Worm (Caenorhabditis elegans) whole organism, young adult: Measurements from ENCODE around the gene ttr-29.
A peak's percentile ranks its signal among the peaks of the same experiment; 100 is the strongest.

Source experiments
- B0261.1 ChIP-seq: sonication (generic microtip); optimal IDR thresholded peaks from 2 replicates; lab custom pipeline; 2016; ENCODE audit warnings: mild to moderate bottlenecking, missing genetic modification characterization, moderate library complexity, missing compliant biosample characterization
- C17E4.6 ChIP-seq: fragments of 200-800 bp; sonication (Bioruptor generic); IDR thresholded peaks from 2 replicates; pipeline ENCODE4 v1.3.6; 2022; ENCODE audit warnings: missing genetic modification reagents, missing genetic modification characterization, missing compliant biosample characterization
- F23B12.7 ChIP-seq: sonication (generic microtip); optimal IDR thresholded peaks from 2 replicates; lab custom pipeline; 2017; ENCODE audit warnings: missing genetic modification characterization, mild to moderate bottlenecking, missing compliant biosample characterization, antibody characterized with exemption, moderate library complexity; ENCODE audit not compliant: insufficient read depth
- F49E8.2 ChIP-seq: sonication (generic microtip); optimal IDR thresholded peaks from 3 replicates; lab custom pipeline; 2017; ENCODE audit warnings: missing genetic modification characterization, mild to moderate bottlenecking, missing compliant biosample characterization, antibody characterized with exemption, moderate library complexity; ENCODE audit not compliant: insufficient read depth
- K12H6.12 ChIP-seq: fragments of 200-800 bp; sonication (Bioruptor generic); optimal IDR thresholded peaks from 2 replicates; lab custom pipeline; 2018; ENCODE audit warnings: mild to moderate bottlenecking, missing genetic modification characterization, missing compliant biosample characterization
- T07F8.4 ChIP-seq: sonication (generic microtip); optimal IDR thresholded peaks from 2 replicates; lab custom pipeline; 2016; ENCODE audit warnings: mild to moderate bottlenecking, missing genetic modification characterization, moderate library complexity, missing compliant biosample characterization
- Y53F4B.3 ChIP-seq: fragments of 200-800 bp; sonication (Bioruptor generic); IDR thresholded peaks from 2 replicates; pipeline ENCODE4 v1.3.6; 2022; ENCODE audit warnings: missing genetic modification reagents, missing genetic modification characterization, missing compliant biosample characterization
- Y53G8AR.9 ChIP-seq: fragments of 200-800 bp; sonication (Bioruptor generic); conservative IDR thresholded peaks from 2 replicates; pipeline ENCODE4 v1.3.6; 2022; ENCODE audit warnings: missing genetic modification reagents, missing genetic modification characterization, missing compliant biosample characterization
- Y56A3A.18 ChIP-seq: fragments of 200-800 bp; sonication (Bioruptor generic); IDR thresholded peaks from 2 replicates; pipeline ENCODE4 v1.3.6; 2022; ENCODE audit warnings: missing genetic modification reagents, missing genetic modification characterization, missing compliant biosample characterization
- ama-1 ChIP-seq, 3 experiments: fragments of 150-350 bp in 1 of 3; sonication (generic microtip) in 2 of 3; optimal IDR thresholded peaks; 2 replicates each; lab custom pipeline; 2014 to 2018; ENCODE audit warnings: missing biosample characterization in 2 of 3, missing genetic modification characterization in 2 of 3, missing genetic modification reagents in 2 of 3
- aptf-2 ChIP-seq: fragments of 200-800 bp; sonication (Bioruptor generic); conservative IDR thresholded peaks from 2 replicates; pipeline ENCODE4 v1.3.6; 2022; ENCODE audit warnings: missing genetic modification reagents, missing genetic modification characterization, missing compliant biosample characterization
- attf-6 ChIP-seq: fragments of 200-800 bp; sonication (Bioruptor generic); IDR thresholded peaks from 2 replicates; pipeline ENCODE4 v1.3.6; 2022; ENCODE audit warnings: missing genetic modification reagents, missing genetic modification characterization, missing compliant biosample characterization
- bed-1 ChIP-seq: fragments of 200-800 bp; sonication (Bioruptor generic); IDR thresholded peaks from 2 replicates; pipeline ENCODE4 v1.3.6; 2022; ENCODE audit warnings: missing genetic modification reagents, missing genetic modification characterization, missing compliant biosample characterization
- cebp-1 ChIP-seq, 2 experiments: fragments of 200-800 bp in 1 of 2; sonication (Bioruptor generic) in 1 of 2; sonication (generic microtip) in 1 of 2; IDR thresholded peaks in 1 of 2; optimal IDR thresholded peaks in 1 of 2; 2 replicates each; pipeline versions ENCODE4 v1.3.6 to Lab custom; 2017 to 2022; ENCODE audit warnings: missing compliant biosample characterization in 2 of 2, missing genetic modification characterization in 2 of 2, mild to moderate bottlenecking in 1 of 2, missing genetic modification reagents in 1 of 2, moderate library complexity in 1 of 2
- dox-1 ChIP-seq: fragments of 200-800 bp; sonication (Bioruptor generic); IDR thresholded peaks from 2 replicates; pipeline ENCODE4 v1.3.6; 2022; ENCODE audit warnings: missing genetic modification reagents, missing genetic modification characterization, missing compliant biosample characterization
- dpl-1 ChIP-seq: fragments of 150-350 bp; optimal IDR thresholded peaks from 2 replicates; lab custom pipeline; 2014; ENCODE audit warnings: missing biosample characterization, missing genetic modification reagents, missing genetic modification characterization
- efl-1 ChIP-seq: fragments of 150-350 bp; optimal IDR thresholded peaks from 2 replicates; lab custom pipeline; 2014; ENCODE audit warnings: missing biosample characterization, missing genetic modification reagents, missing genetic modification characterization
- fkh-3 ChIP-seq: sonication (generic microtip); optimal IDR thresholded peaks from 2 replicates; lab custom pipeline; 2016; ENCODE audit warnings: mild to moderate bottlenecking, missing genetic modification characterization, missing compliant biosample characterization
- hlh-26 ChIP-seq: fragments of 200-800 bp; sonication (Bioruptor generic); conservative IDR thresholded peaks from 2 replicates; pipeline ENCODE4 v1.3.6; 2022; ENCODE audit warnings: missing genetic modification reagents, missing genetic modification characterization, missing compliant biosample characterization
- hmg-1.2 ChIP-seq: fragments of 200-800 bp; sonication (Bioruptor generic); IDR thresholded peaks from 2 replicates; pipeline ENCODE4 v1.3.6; 2022; ENCODE audit warnings: missing genetic modification reagents, missing genetic modification characterization, missing compliant biosample characterization
- hrde-1 ChIP-seq: sonication (generic microtip); optimal IDR thresholded peaks from 2 replicates; lab custom pipeline; 2016; ENCODE audit warnings: missing genetic modification characterization, mild to moderate bottlenecking, missing compliant biosample characterization, moderate library complexity, missing genotype, missing genetic modification reagents, borderline replicate concordance
- lir-1 ChIP-seq: fragments of 200-800 bp; sonication (Bioruptor generic); conservative IDR thresholded peaks from 2 replicates; pipeline ENCODE4 v1.3.6; 2022; ENCODE audit warnings: missing genetic modification reagents, missing genetic modification characterization, missing compliant biosample characterization
- mes-4 ChIP-seq: sonication (generic microtip); optimal IDR thresholded peaks from 2 replicates; lab custom pipeline; 2016; ENCODE audit warnings: missing genotype, missing genetic modification characterization, missing compliant biosample characterization
- nfya-1 ChIP-seq: sonication (generic microtip); optimal IDR thresholded peaks from 2 replicates; lab custom pipeline; 2017; ENCODE audit warnings: antibody characterized with exemption, missing compliant biosample characterization, missing genetic modification characterization, borderline replicate concordance; ENCODE audit not compliant: insufficient read depth
- nhr-80 ChIP-seq: sonication (generic microtip); optimal IDR thresholded peaks from 2 replicates; lab custom pipeline; 2016; ENCODE audit warnings: missing genetic modification characterization, missing compliant biosample characterization
- rec-8 ChIP-seq, 2 experiments: sonication (generic microtip); optimal IDR thresholded peaks; 2 replicates each; lab custom pipeline; 2016; ENCODE audit warnings: mild to moderate bottlenecking in 2 of 2, missing genetic modification characterization in 2 of 2, missing genetic modification reagents in 2 of 2, missing genotype in 2 of 2, missing biosample characterization in 1 of 2, missing compliant biosample characterization in 1 of 2, moderate library complexity in 1 of 2
- somi-1 ChIP-seq: fragments of 200-800 bp; sonication (Bioruptor generic); optimal IDR thresholded peaks from 2 replicates; lab custom pipeline; 2018; ENCODE audit warnings: mild to moderate bottlenecking, missing genetic modification characterization, missing compliant biosample characterization
- sptf-2 ChIP-seq: fragments of 200-800 bp; sonication (Bioruptor generic); optimal IDR thresholded peaks from 2 replicates; lab custom pipeline; 2018; ENCODE audit warnings: mild to moderate bottlenecking, missing genetic modification characterization, missing compliant biosample characterization
- ztf-25 ChIP-seq: fragments of 200-800 bp; sonication (Bioruptor generic); IDR thresholded peaks from 2 replicates; pipeline ENCODE4 v1.3.6; 2022; ENCODE audit warnings: missing genetic modification reagents, missing genetic modification characterization, missing compliant biosample characterization

ttr-29 gene

ce11 chrV:12901301-12901700 is 5.3 kb downstream of the ttr-29 start (continued):
- TF ChIP-seq C17E4.6 (GFP tag; lab: Robert Waterston, UW) (no peak), aptf-2 (GFP tag; lab: Robert Waterston, UW) (no peak), hlh-26 (GFP tag; lab: Robert Waterston, UW) (no peak)
- TF ChIP-seq, all 124 proteins: peak for 0

- TF ChIP-seq lir-1 (GFP tag; lab: Robert Waterston, UW) (no peak), ama-1 (optimal IDR thresholded peaks at IDR 0.05; lab: Kevin White, UChicago) (no peak), ama-1 (GFP tag; optimal IDR thresholded peaks at IDR 0.05; lab: Kevin White, UChicago) (no peak), attf-6 (no peak), Y56A3A.18 (GFP tag; lab: Robert Waterston, UW) (no peak), Y53F4B.3 (GFP tag; lab: Robert Waterston, UW) (no peak), nfya-1 (tag; lab: Kevin White, UChicago) (no peak), hmg-1.2 (GFP tag; lab: Robert Waterston, UW) (no peak), dox-1 (GFP tag; lab: Robert Waterston, UW) (no peak), K12H6.12 (tag; lab: Kevin White, UChicago) (no peak), dpl-1 (no peak), ztf-25 (no peak), sptf-2 (GFP tag; lab: Kevin White, UChicago) (no peak), B0261.1 (tag; lab: Kevin White, UChicago) (no peak), C17E4.6 (GFP tag; lab: Robert Waterston, UW) (no peak)
Observed at ce11 chrV:12898583-12899232, 7.9 kb downstream of the ttr-29 start.

- TF ChIP-seq F49E8.2 (tag; lab: Kevin White, UChicago) (no peak), F23B12.7 (no peak), cebp-1 (GFP tag; IDR thresholded peaks at IDR 0.05; lab: Robert Waterston, UW) (0 out of 2 replicates have a peak, but pooled peaks have one; percentile 25), cebp-1 (tag; optimal IDR thresholded peaks at IDR 0.05; lab: Kevin White, UChicago) (no peak), bed-1 (GFP tag; lab: Robert Waterston, UW) (no peak), efl-1 (GFP tag; lab: Kevin White, UChicago) (no peak), hrde-1 (tag; lab: Kevin White, UChicago) (no peak)
Observed at ce11 chrV:12897338-12897737, 9.3 kb downstream of the ttr-29 start.

ce11 chrV:12896850-12897249 is 9.8 kb downstream of the ttr-29 start:
- TF ChIP-seq somi-1 (GFP tag; lab: Kevin White, UChicago) (no peak), dpl-1 (no peak), rec-8 (tag; optimal IDR thresholded peaks at IDR 0.05; lab: Kevin White, UChicago) (no peak), nhr-80 (tag; lab: Kevin White, UChicago) (no peak), Y53G8AR.9 (GFP tag; lab: Robert Waterston, UW) (no peak), T07F8.4 (tag; lab: Kevin White, UChicago) (no peak), F49E8.2 (tag; lab: Kevin White, UChicago) (no peak), hrde-1 (tag; lab: Kevin White, UChicago) (no peak), fkh-3 (tag; lab: Kevin White, UChicago) (no peak), mes-4 (tag; lab: Kevin White, UChicago) (no peak)
